Worm (Caenorhabditis elegans) whole organism, early embryonic: Measurements from ENCODE around the gene nlp-7.

Source experiments
- B0310.2 ChIP-seq: sonication (generic microtip); optimal IDR thresholded peaks from 2 replicates; lab custom pipeline; 2016; ENCODE audit warnings: mild to moderate bottlenecking, missing genetic modification characterization, missing compliant biosample characterization
- F13C5.2 ChIP-seq: sonication (generic microtip); optimal IDR thresholded peaks from 2 replicates; lab custom pipeline; 2017; ENCODE audit warnings: mild to moderate bottlenecking, missing genetic modification characterization, inconsistent platforms, missing compliant biosample characterization
- aly-1 ChIP-seq: sonication (generic microtip); optimal IDR thresholded peaks from 2 replicates; lab custom pipeline; 2016; ENCODE audit warnings: missing genetic modification characterization, missing compliant biosample characterization
- ama-1 ChIP-seq: fragments of 150-350 bp; optimal IDR thresholded peaks from 2 replicates; lab custom pipeline; 2014
- ceh-13 ChIP-seq: fragments of 200-800 bp; sonication (Bioruptor generic); optimal IDR thresholded peaks from 2 replicates; lab custom pipeline; 2018; ENCODE audit warnings: mild to moderate bottlenecking, missing genetic modification characterization, missing compliant biosample characterization
- ceh-36 ChIP-seq: sonication (generic microtip); optimal IDR thresholded peaks from 2 replicates; lab custom pipeline; 2016; ENCODE audit warnings: missing genetic modification characterization, inconsistent platforms, missing compliant biosample characterization
- ets-7 ChIP-seq: sonication (generic microtip); optimal IDR thresholded peaks from 2 replicates; lab custom pipeline; 2016; ENCODE audit warnings: missing genotype, missing genetic modification characterization, missing compliant biosample characterization
- flt-1 ChIP-seq: fragments of 200-800 bp; sonication (Bioruptor generic); IDR thresholded peaks from 2 replicates; pipeline ENCODE4 v1.3.6; 2022; ENCODE audit warnings: missing genetic modification characterization, missing compliant biosample characterization
- hmbx-1 ChIP-seq: sonication (generic microtip); optimal IDR thresholded peaks from 2 replicates; lab custom pipeline; 2016; ENCODE audit warnings: mild to moderate bottlenecking, missing genetic modification characterization, missing compliant biosample characterization
- hmg-4 ChIP-seq: fragments of 200-800 bp; sonication (Bioruptor generic); optimal IDR thresholded peaks from 2 replicates; lab custom pipeline; 2018; ENCODE audit warnings: mild to moderate bottlenecking, missing genetic modification characterization, missing compliant biosample characterization
- hnd-1 ChIP-seq: sonication (generic microtip); optimal IDR thresholded peaks from 2 replicates; lab custom pipeline; 2016; ENCODE audit warnings: missing genetic modification characterization, missing compliant biosample characterization
- pes-1 ChIP-seq: fragments of 200-800 bp; sonication (Bioruptor generic); IDR thresholded peaks from 2 replicates; pipeline ENCODE4 v1.3.6; 2022; ENCODE audit warnings: missing genetic modification reagents, missing genetic modification characterization, missing compliant biosample characterization
- scrt-1 ChIP-seq: fragments of 200-800 bp; sonication (Bioruptor generic); IDR thresholded peaks from 2 replicates; pipeline ENCODE4 v1.3.6; 2022; ENCODE audit warnings: missing genetic modification characterization, missing compliant biosample characterization
- sea-1 ChIP-seq: fragments of 200-800 bp; sonication (Bioruptor generic); conservative IDR thresholded peaks from 2 replicates; pipeline ENCODE4 v1.3.6; 2022; ENCODE audit warnings: missing genetic modification characterization, missing compliant biosample characterization
- tbx-11 ChIP-seq: fragments of 200-800 bp; sonication (Bioruptor generic); IDR thresholded peaks from 2 replicates; pipeline ENCODE4 v1.3.6; 2022; ENCODE audit warnings: missing genetic modification characterization, missing compliant biosample characterization
- tbx-37 ChIP-seq: fragments of 200-800 bp; sonication (Bioruptor generic); conservative IDR thresholded peaks from 2 replicates; pipeline ENCODE4 v1.3.6; 2022; ENCODE audit warnings: missing genetic modification reagents, missing genetic modification characterization, missing compliant biosample characterization
- tra-4 ChIP-seq: sonication (generic microtip); optimal IDR thresholded peaks from 2 replicates; lab custom pipeline; 2017; ENCODE audit warnings: missing genetic modification characterization, missing compliant biosample characterization

The nlp-7 gene

ce11 chrX:8585837-8586236 is 7.1 kb upstream of the nlp-7 start, which contains the start of gene F18E9.3:
TSS of gene F18E9.3 (plus strand) at chrX:8586147.
- no peak for TF ChIP-seq sea-1

- TF ChIP-seq flt-1 (GFP tag; lab: Robert Waterston, UW) (no peak), ama-1 (lab: Kevin White, UChicago) (no peak), tra-4 (tag; lab: Kevin White, UChicago) (no peak)
Observed at ce11 chrX:8597647-8598046, 4.7 kb downstream of the nlp-7 start, which contains the start of gene F18E9.7. TSS of gene F18E9.7 (minus strand) at chrX:8597747.

ce11 chrX:8598491-8598890 is 5.5 kb downstream of the nlp-7 start:
- TF ChIP-seq B0310.2 (tag; lab: Kevin White, UChicago) (no peak), aly-1 (tag; lab: Kevin White, UChicago) (no peak), ama-1 (lab: Kevin White, UChicago) (no peak), flt-1 (GFP tag; lab: Robert Waterston, UW) (no peak), ets-7 (tag; lab: Kevin White, UChicago) (no peak)

- TF ChIP-seq B0310.2 (tag; lab: Kevin White, UChicago) (no peak), ceh-36 (tag; lab: Kevin White, UChicago) (no peak), aly-1 (tag; lab: Kevin White, UChicago) (no peak), pes-1 (no peak), ets-7 (tag; lab: Kevin White, UChicago) (no peak), ceh-13 (no peak), hmbx-1 (tag; lab: Kevin White, UChicago) (no peak), hmg-4 (GFP tag; lab: Kevin White, UChicago) (no peak), sea-1 (no peak), scrt-1 (GFP tag; lab: Robert Waterston, UW) (no peak), hnd-1 (tag; lab: Kevin White, UChicago) (no peak), tbx-37 (GFP tag; lab: Robert Waterston, UW) (no peak)
Observed at ce11 chrX:8599725-8600124, 6.7 kb downstream of the nlp-7 start.

- TF ChIP-seq sea-1 (no peak), flt-1 (GFP tag; lab: Robert Waterston, UW) (no peak), tra-4 (tag; lab: Kevin White, UChicago) (no peak), ets-7 (tag; lab: Kevin White, UChicago) (no peak), hmbx-1 (tag; lab: Kevin White, UChicago) (no peak), B0310.2 (tag; lab: Kevin White, UChicago) (no peak), hnd-1 (tag; lab: Kevin White, UChicago) (no peak)
Observed at ce11 chrX:8601235-8601634, 8.3 kb downstream of the nlp-7 start, which contains the start of gene F18E9.1. TSS of gene F18E9.1 (plus strand) at chrX:8601535.

ce11 chrX:8602722-8603427 is 9.9 kb downstream of the nlp-7 start:
- peak; percentile 48 for TF ChIP-seq B0310.2 (tag; lab: Kevin White, UChicago)
- TF ChIP-seq hnd-1 (tag; lab: Kevin White, UChicago), result peak; percentile 49
- no peak for TF ChIP-seq ceh-13
- TF ChIP-seq flt-1 (GFP tag; lab: Robert Waterston, UW), result peak; percentile 14; the same call in 1 of the 2 replicates
- TF ChIP-seq sea-1, result peak; percentile 74; the same call in 1 of the 2 replicates
- no peak for TF ChIP-seq hmg-4 (GFP tag; lab: Kevin White, UChicago)
- TF ChIP-seq ama-1 (lab: Kevin White, UChicago), result no peak
- no peak for TF ChIP-seq tra-4 (tag; lab: Kevin White, UChicago)
- no peak for TF ChIP-seq aly-1 (tag; lab: Kevin White, UChicago)
- peak; percentile 38; the same call in 1 of the 2 replicates for TF ChIP-seq pes-1
- no peak for TF ChIP-seq ets-7 (tag; lab: Kevin White, UChicago)
- no peak for TF ChIP-seq F13C5.2
- no peak for TF ChIP-seq ceh-36 (tag; lab: Kevin White, UChicago)
- peak; percentile 55; the same call in 1 of the 2 replicates for TF ChIP-seq scrt-1 (GFP tag; lab: Robert Waterston, UW)
- peak; percentile 33; the same call in 1 of the 2 replicates for TF ChIP-seq tbx-37 (GFP tag; lab: Robert Waterston, UW)
- TF ChIP-seq tbx-11 (GFP tag; lab: Robert Waterston, UW), result peak; percentile 80
- peak; percentile 32 for TF ChIP-seq hmbx-1 (tag; lab: Kevin White, UChicago)

- no peak for TF ChIP-seq tbx-11 (GFP tag; lab: Robert Waterston, UW)
- no peak for TF ChIP-seq ama-1 (lab: Kevin White, UChicago)
- TF ChIP-seq scrt-1 (GFP tag; lab: Robert Waterston, UW), result no peak
- TF ChIP-seq ceh-13, result no peak
- no peak for TF ChIP-seq F13C5.2
- no peak for TF ChIP-seq flt-1 (GFP tag; lab: Robert Waterston, UW)
- no peak for TF ChIP-seq hmg-4 (GFP tag; lab: Kevin White, UChicago)
- TF ChIP-seq aly-1 (tag; lab: Kevin White, UChicago), result no peak
- TF ChIP-seq ets-7 (tag; lab: Kevin White, UChicago), result no peak
- no peak for TF ChIP-seq B0310.2 (tag; lab: Kevin White, UChicago)
- no peak for TF ChIP-seq tbx-37 (GFP tag; lab: Robert Waterston, UW)
- no peak for TF ChIP-seq hnd-1 (tag; lab: Kevin White, UChicago)
- no peak for TF ChIP-seq pes-1
- no peak for TF ChIP-seq ceh-36 (tag; lab: Kevin White, UChicago)
- TF ChIP-seq sea-1, result no peak
- no peak for TF ChIP-seq hmbx-1 (tag; lab: Kevin White, UChicago)
- TF ChIP-seq tra-4 (tag; lab: Kevin White, UChicago), result no peak
Observed at ce11 chrX:8604160-8604559, 11.2 kb downstream of the nlp-7 start.
